Worm (Caenorhabditis elegans) whole organism, L1 larva: ENCODE data around the gene tbb-2.
A peak's percentile ranks its signal among the peaks of the same experiment; 100 is the strongest.

Experiments
- C34B4.2 ChIP-seq: sonication (generic microtip); optimal IDR thresholded peaks from 2 replicates; lab custom pipeline; 2017; ENCODE audit warnings: mild to moderate bottlenecking, missing genetic modification characterization, missing compliant biosample characterization
- blmp-1 ChIP-seq: fragments of 150-350 bp; optimal IDR thresholded peaks from 2 replicates; lab custom pipeline; 2014; ENCODE audit warnings: missing biosample characterization, missing genetic modification characterization
- ceh-63 ChIP-seq: fragments of 200-800 bp; sonication (Bioruptor generic); optimal IDR thresholded peaks from 2 replicates; lab custom pipeline; 2018; ENCODE audit warnings: mild to moderate bottlenecking, missing genetic modification characterization, missing compliant biosample characterization
- ceh-88 ChIP-seq: fragments of 200-800 bp; sonication (Bioruptor generic); IDR thresholded peaks from 2 replicates; pipeline ENCODE4 v1.3.6; 2022; ENCODE audit warnings: missing genetic modification characterization, missing compliant biosample characterization
- dsc-1 ChIP-seq: sonication (generic microtip); optimal IDR thresholded peaks from 2 replicates; lab custom pipeline; 2016; ENCODE audit warnings: mild to moderate bottlenecking, missing genetic modification characterization, missing compliant biosample characterization
- efl-1 ChIP-seq, 4 experiments: fragments of 150-350 bp; optimal IDR thresholded peaks in 3 of 4; peaks in 1 of 4; 1 replicate in 1 of 4; 2 replicates in 3 of 4; lab custom pipeline; 2014; ENCODE audit warnings: missing biosample characterization in 2 of 4, missing genetic modification characterization in 2 of 4, missing genetic modification reagents in 2 of 4
- egl-13 ChIP-seq: sonication (generic microtip); optimal IDR thresholded peaks from 2 replicates; lab custom pipeline; 2016; ENCODE audit warnings: missing genotype, missing genetic modification reagents, missing genetic modification characterization, missing compliant biosample characterization
- elt-2 ChIP-seq: sonication (generic microtip); optimal IDR thresholded peaks from 2 replicates; lab custom pipeline; 2016; ENCODE audit warnings: missing genetic modification characterization, mild to moderate bottlenecking, inconsistent platforms, missing compliant biosample characterization, missing genetic modification reagents
- fkh-10 ChIP-seq: sonication (generic microtip); optimal IDR thresholded peaks from 2 replicates; lab custom pipeline; 2017; ENCODE audit warnings: missing biosample characterization, missing genetic modification reagents, missing genetic modification characterization
- fkh-4 ChIP-seq: sonication (generic microtip); optimal IDR thresholded peaks from 2 replicates; lab custom pipeline; 2016; ENCODE audit warnings: missing compliant biosample characterization, missing genetic modification characterization, borderline replicate concordance
- grh-1 ChIP-seq: fragments of 200-800 bp; sonication (Bioruptor generic); IDR thresholded peaks from 2 replicates; pipeline ENCODE4 v1.3.6; 2022; ENCODE audit warnings: missing genetic modification reagents, missing genetic modification characterization, missing compliant biosample characterization
- hlh-4 ChIP-seq: sonication (generic microtip); optimal IDR thresholded peaks from 2 replicates; lab custom pipeline; 2016; ENCODE audit warnings: mild to moderate bottlenecking, missing genetic modification characterization, missing compliant biosample characterization
- lin-13 ChIP-seq: fragments of 150-350 bp; optimal IDR thresholded peaks from 2 replicates; lab custom pipeline; 2014; ENCODE audit warnings: missing biosample characterization, missing genetic modification reagents, missing genetic modification characterization
- lin-14 ChIP-seq: fragments of 200-800 bp; sonication (Bioruptor generic); optimal IDR thresholded peaks from 2 replicates; lab custom pipeline; 2018; ENCODE audit warnings: mild to moderate bottlenecking, missing genetic modification characterization, moderate library complexity, missing compliant biosample characterization
- lin-15B ChIP-seq: fragments of 150-350 bp; sonication (generic microtip); optimal IDR thresholded peaks from 3 replicates; lab custom pipeline; 2014; ENCODE audit warnings: missing biosample characterization, missing genetic modification characterization
- lin-35 ChIP-seq, 2 experiments: fragments of 150-350 bp; optimal IDR thresholded peaks; 2 replicates each; lab custom pipeline; 2014; ENCODE audit warnings: missing biosample characterization in 2 of 2, missing genetic modification characterization in 2 of 2, missing genetic modification reagents in 2 of 2
- lin-39 ChIP-seq: fragments of 150-350 bp; optimal IDR thresholded peaks from 2 replicates; lab custom pipeline; 2014; ENCODE audit warnings: missing biosample characterization, missing genetic modification reagents, missing genetic modification characterization
- mdl-1 ChIP-seq, 2 experiments: fragments of 150-350 bp; optimal IDR thresholded peaks; 2 replicates each; lab custom pipeline; 2014 to 2017; ENCODE audit warnings: missing biosample characterization in 2 of 2, missing genetic modification characterization in 2 of 2, inconsistent platforms in 1 of 2
- mep-1 ChIP-seq: fragments of 150-350 bp; optimal IDR thresholded peaks from 2 replicates; lab custom pipeline; 2014; ENCODE audit warnings: missing biosample characterization, missing genetic modification characterization
- nhr-20 ChIP-seq: sonication (generic microtip); optimal IDR thresholded peaks from 2 replicates; lab custom pipeline; 2016; ENCODE audit warnings: mild to moderate bottlenecking, missing genetic modification characterization, missing compliant biosample characterization
- nhr-28 ChIP-seq: fragments of 150-350 bp; optimal IDR thresholded peaks from 2 replicates; lab custom pipeline; 2014; ENCODE audit warnings: missing biosample characterization, missing genetic modification characterization
- nhr-47 ChIP-seq: sonication (generic microtip); optimal IDR thresholded peaks from 2 replicates; lab custom pipeline; 2016; ENCODE audit warnings: mild to moderate bottlenecking, missing genetic modification characterization, moderate library complexity, missing compliant biosample characterization
- nhr-71 ChIP-seq: sonication (generic microtip); optimal IDR thresholded peaks from 2 replicates; lab custom pipeline; 2016; ENCODE audit warnings: mild to moderate bottlenecking, missing genetic modification characterization, moderate library complexity, missing compliant biosample characterization
- nhr-76 ChIP-seq: sonication (generic microtip); optimal IDR thresholded peaks from 2 replicates; lab custom pipeline; 2017; ENCODE audit warnings: missing biosample characterization, missing genetic modification characterization
- nhr-77 ChIP-seq: fragments of 150-350 bp; optimal IDR thresholded peaks from 2 replicates; lab custom pipeline; 2014; ENCODE audit warnings: missing biosample characterization, missing genetic modification characterization
- nhr-84 ChIP-seq: sonication (generic microtip); optimal IDR thresholded peaks from 2 replicates; lab custom pipeline; 2017; ENCODE audit warnings: missing biosample characterization, missing genetic modification characterization
- nhr-90 ChIP-seq: sonication (generic microtip); optimal IDR thresholded peaks from 2 replicates; lab custom pipeline; 2016; ENCODE audit warnings: mild to moderate bottlenecking, missing genetic modification characterization, missing compliant biosample characterization; ENCODE audit not compliant: poor library complexity
- pax-3 ChIP-seq: fragments of 200-800 bp; sonication (Bioruptor generic); optimal IDR thresholded peaks from 2 replicates; lab custom pipeline; 2018; ENCODE audit warnings: mild to moderate bottlenecking, missing genetic modification characterization, moderate library complexity, missing compliant biosample characterization
- snu-23 ChIP-seq: sonication (generic microtip); optimal IDR thresholded peaks from 2 replicates; lab custom pipeline; 2016; ENCODE audit warnings: missing genetic modification characterization, missing compliant biosample characterization
- sptf-1 ChIP-seq: fragments of 150-350 bp; optimal IDR thresholded peaks from 2 replicates; lab custom pipeline; 2014; ENCODE audit warnings: missing biosample characterization, missing genetic modification characterization
- unc-130 ChIP-seq: fragments of 150-350 bp; optimal IDR thresholded peaks from 2 replicates; lab custom pipeline; 2017; ENCODE audit warnings: missing biosample characterization, missing genetic modification characterization, inconsistent platforms
- xbp-1 ChIP-seq: sonication (generic microtip); optimal IDR thresholded peaks from 2 replicates; lab custom pipeline; 2016; ENCODE audit warnings: missing genetic modification characterization, missing compliant biosample characterization
- zip-4 ChIP-seq: fragments of 200-800 bp; sonication (Bioruptor generic); optimal IDR thresholded peaks from 2 replicates; lab custom pipeline; 2018; ENCODE audit warnings: mild to moderate bottlenecking, missing genetic modification characterization, moderate library complexity, missing compliant biosample characterization
- ztf-4 ChIP-seq: fragments of 150-350 bp; optimal IDR thresholded peaks from 2 replicates; lab custom pipeline; 2014; ENCODE audit warnings: missing biosample characterization, missing genetic modification characterization

tbb-2 gene

ce11 chrIII:3979980-3980631 lies 37.3 kb downstream of the tbb-2 start (continued):
- TF ChIP-seq dsc-1 (tag; lab: Kevin White, UChicago): peak; percentile 49
- TF ChIP-seq nhr-90 (tag; lab: Kevin White, UChicago): no peak
- peak; percentile 21 for TF ChIP-seq lin-13
- TF ChIP-seq nhr-47 (tag; lab: Kevin White, UChicago): peak; percentile 59
- TF ChIP-seq grh-1 (GFP tag; lab: Robert Waterston, UW): no peak
- TF ChIP-seq zip-4 (GFP tag; lab: Kevin White, UChicago): no peak
- TF ChIP-seq ceh-88 (GFP tag; lab: Robert Waterston, UW): no peak
- no peak for TF ChIP-seq unc-130 (tag; lab: Kevin White, UChicago)

- peak; percentile 80 for TF ChIP-seq lin-14
- no peak for TF ChIP-seq hlh-4
- peak; percentile 22 for TF ChIP-seq mep-1
- TF ChIP-seq nhr-20 (tag; lab: Kevin White, UChicago): peak; percentile 10
- TF ChIP-seq efl-1 (optimal IDR thresholded peaks at IDR 0.05; lab: Kevin White, UChicago): no peak
- TF ChIP-seq efl-1 (GFP tag; optimal IDR thresholded peaks at IDR 0.05 in 1 of 2; lab: Kevin White, UChicago): peak in 1 of 2 experiments; percentile 53
- TF ChIP-seq lin-35 (GFP tag; optimal IDR thresholded peaks at IDR 0.05; lab: Kevin White, UChicago): peak in 1 of 2 experiments; percentile 9
- TF ChIP-seq blmp-1 (tag; lab: Kevin White, UChicago): peak; percentile 37
- peak; percentile 2 for TF ChIP-seq nhr-71 (tag; lab: Kevin White, UChicago)
- TF ChIP-seq pax-3 (tag; lab: Kevin White, UChicago): no peak
Measured at ce11 chrIII:3978438-3978837, 39.0 kb downstream of the tbb-2 start.

ce11 chrIII:3976992-3977391 lies 40.4 kb downstream of the tbb-2 start:
- no peak for TF ChIP-seq egl-13
- no peak for TF ChIP-seq xbp-1 (tag; lab: Kevin White, UChicago)
- no peak for TF ChIP-seq ztf-4
- no peak for TF ChIP-seq nhr-90 (tag; lab: Kevin White, UChicago)
- TF ChIP-seq pax-3 (tag; lab: Kevin White, UChicago): no peak
- no peak for TF ChIP-seq fkh-10 (GFP tag; lab: Kevin White, UChicago)
- TF ChIP-seq lin-39 (tag; lab: Kevin White, UChicago): no peak
- no peak for TF ChIP-seq ceh-88 (GFP tag; lab: Robert Waterston, UW)
- no peak for TF ChIP-seq C34B4.2 (tag; lab: Kevin White, UChicago)
- no peak for TF ChIP-seq snu-23
- no peak for TF ChIP-seq nhr-28 (tag; lab: Kevin White, UChicago)
- TF ChIP-seq elt-2 (tag; lab: Kevin White, UChicago): no peak
- peak in 1 of 2 experiments; percentile 5 for TF ChIP-seq mdl-1 (tag; optimal IDR thresholded peaks at IDR 0.05; lab: Kevin White, UChicago)
- TF ChIP-seq lin-35 (GFP tag; optimal IDR thresholded peaks at IDR 0.05; lab: Kevin White, UChicago): peak in 1 of 2 experiments; percentile 23
- TF ChIP-seq dsc-1 (tag; lab: Kevin White, UChicago): no peak
- TF ChIP-seq fkh-4: no peak
- TF ChIP-seq, all 84 proteins: peak for 2

- TF ChIP-seq sptf-1 (no peak), nhr-77 (tag; lab: Kevin White, UChicago) (no peak)
Measured at ce11 chrIII:3976291-3976690, 41.1 kb downstream of the tbb-2 start, which contains the start of gene msi-1. TSS of gene msi-1 (minus strand) at chrIII:3976391.

- TF ChIP-seq nhr-84 (no peak), zip-4 (GFP tag; lab: Kevin White, UChicago) (no peak), ceh-63 (no peak), lin-39 (tag; lab: Kevin White, UChicago) (no peak), nhr-76 (tag; lab: Kevin White, UChicago) (no peak), lin-15B (tag; lab: Kevin White, UChicago) (no peak)
- TF ChIP-seq, all 84 proteins: peak for 0
Measured at ce11 chrIII:3975008-3975407, 42.4 kb downstream of the tbb-2 start.
